Fruit fly (Drosophila melanogaster): ENCODE measurements around the gene Nepl19.

DNA sequence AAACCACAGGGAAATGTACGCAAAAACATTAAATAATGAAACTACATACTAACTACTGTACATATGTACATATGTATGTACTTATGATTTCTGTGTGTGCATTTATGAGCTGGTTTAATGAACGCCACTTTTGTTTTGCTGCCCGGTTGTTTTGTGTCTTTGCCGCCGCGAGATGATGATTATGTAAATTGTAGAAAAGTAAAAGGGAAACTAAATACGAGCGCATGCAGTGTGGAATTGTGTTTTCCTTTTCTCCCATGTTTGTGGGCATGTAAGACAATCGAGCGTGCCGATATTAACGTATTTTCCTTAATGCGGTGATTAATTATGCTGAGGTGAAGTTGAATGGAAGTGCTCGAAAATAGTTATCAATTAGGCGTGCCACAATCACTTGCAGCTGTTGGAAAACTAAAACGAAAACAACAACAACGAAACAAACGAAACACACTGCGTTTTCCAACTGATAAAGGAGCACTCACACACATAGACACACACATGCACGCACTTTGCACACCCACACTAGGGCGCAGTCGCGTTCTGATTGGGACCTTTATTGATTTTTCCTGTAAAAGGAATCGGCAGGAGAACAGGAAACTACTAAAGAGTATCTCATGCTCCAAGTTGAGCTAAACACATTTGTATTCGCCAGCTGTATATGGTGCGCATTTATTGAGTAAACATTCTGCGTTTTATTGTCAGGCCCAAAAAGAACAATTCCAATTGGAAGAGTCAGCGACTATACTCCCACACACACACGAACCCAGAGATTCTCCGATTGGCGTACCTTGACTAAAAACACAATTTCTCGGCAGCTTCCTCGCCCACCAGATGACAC, 35.9 kb downstream of the Nepl19 start:
- TF ChIP-seq h (optimal IDR thresholded peaks at IDR 0.05), result no peak
- TF ChIP-seq Sin3A (optimal IDR thresholded peaks at IDR 0.05), result no peak
- no peak for TF ChIP-seq ttk (optimal IDR thresholded peaks at IDR 0.05)
- TF ChIP-seq psq (optimal IDR thresholded peaks at IDR 0.05), result no peak
- TF ChIP-seq insv (optimal IDR thresholded peaks at IDR 0.05), result no peak
- TF ChIP-seq Myc (optimal IDR thresholded peaks at IDR 0.05), result no peak
